Fruit fly (Drosophila melanogaster) S2 (cell line): ENCODE data around the gene CG44532.

Experiments used
- CG8478 ChIP-seq: fragments of >200 bp; optimal IDR thresholded peaks from 2 replicates; lab custom pipeline; 2018
- CTCF ChIP-seq, 2 experiments: fragments of >200 bp; optimal IDR thresholded peaks; 2 replicates each; lab custom pipeline; 2018

CG44532 gene

DNA sequence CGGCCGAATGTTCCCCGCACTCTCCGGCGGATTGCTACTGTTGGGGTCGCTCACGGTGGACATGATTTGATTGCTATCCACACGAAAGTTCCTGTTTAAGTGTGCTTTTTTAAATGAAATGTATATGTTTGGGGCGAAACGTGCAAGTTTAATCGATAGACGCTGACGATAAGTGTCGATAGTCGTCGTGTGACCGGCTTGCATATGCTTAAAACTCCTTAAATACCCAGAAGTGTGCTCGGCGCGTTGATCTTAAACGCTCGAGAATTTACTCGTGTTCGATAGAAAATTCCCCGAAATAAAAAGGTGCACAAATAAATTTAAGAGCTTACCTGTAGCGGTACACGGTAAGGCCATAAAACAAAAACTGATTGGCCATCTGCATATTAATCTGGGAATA, at the start of gene CG44532, which contains the start of gene Zpr1:
Gene CG44532, plus strand, starts transcription at position 181 of the 400 bp plus-strand sequence.
Gene Zpr1, minus strand, starts transcription at position 179 of the 400 bp plus-strand sequence.
- TF ChIP-seq CG8478 (lab: Kevin White, UChicago) (no peak), CTCF (optimal IDR thresholded peaks at IDR 0.05; lab: Kevin White, UChicago) (no peak)

DNA sequence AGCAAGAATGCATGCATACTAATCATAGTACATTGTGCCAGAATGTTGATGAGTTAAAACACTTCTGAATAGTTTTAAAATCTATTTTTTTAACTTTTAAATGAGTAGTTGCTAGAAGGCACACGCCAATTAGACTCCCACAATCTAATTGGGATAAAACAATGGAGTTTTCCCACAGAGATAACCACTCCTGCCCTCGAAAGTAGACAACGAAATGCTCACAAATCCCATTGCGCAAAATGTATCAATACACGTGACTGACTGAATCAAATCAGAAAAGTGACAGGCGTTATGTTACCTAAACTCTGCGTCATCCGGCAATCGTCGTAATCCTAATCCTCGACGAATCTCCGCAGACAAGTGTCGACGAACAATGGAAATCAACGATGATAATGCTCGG, 44.1 kb upstream of the CG44532 start:
- TF ChIP-seq CTCF (optimal IDR thresholded peaks at IDR 0.05; lab: Kevin White, UChicago): no peak
- TF ChIP-seq CG8478 (lab: Kevin White, UChicago): no peak

DNA sequence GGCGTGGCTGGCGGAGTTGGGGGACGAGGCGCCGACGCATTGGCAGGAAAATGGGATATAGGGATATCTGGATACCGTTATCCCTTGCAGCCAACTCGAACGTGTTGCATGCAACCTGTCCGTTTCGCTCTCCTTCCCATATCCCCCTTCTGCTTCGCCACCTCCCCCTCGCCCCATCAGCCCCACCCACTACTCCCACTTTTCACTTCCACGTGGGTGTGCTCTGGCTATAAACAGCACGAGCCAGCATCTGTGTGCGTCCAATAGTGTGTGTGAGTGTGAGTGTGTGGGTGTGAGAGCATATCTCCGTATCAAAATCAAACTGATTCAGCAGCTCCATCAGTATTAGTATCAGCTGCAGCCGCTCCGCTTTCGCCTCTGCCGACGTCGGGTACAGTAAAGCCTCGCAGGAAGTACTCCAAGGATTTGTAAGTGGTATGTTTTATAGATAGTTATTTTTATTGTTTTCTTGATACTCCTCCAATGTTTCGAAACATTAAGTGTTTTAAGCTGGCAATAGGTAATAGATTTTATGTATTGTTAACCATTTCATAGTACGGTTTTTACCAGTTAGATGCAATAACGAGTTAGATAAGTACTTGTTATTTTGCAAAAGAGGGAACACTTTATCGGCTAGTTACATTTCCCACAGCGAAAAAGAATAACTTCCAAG, 42.8 kb upstream of the CG44532 start:
- no peak for TF ChIP-seq CG8478 (lab: Kevin White, UChicago)
- TF ChIP-seq CTCF (optimal IDR thresholded peaks at IDR 0.05; lab: Kevin White, UChicago): no peak

DNA sequence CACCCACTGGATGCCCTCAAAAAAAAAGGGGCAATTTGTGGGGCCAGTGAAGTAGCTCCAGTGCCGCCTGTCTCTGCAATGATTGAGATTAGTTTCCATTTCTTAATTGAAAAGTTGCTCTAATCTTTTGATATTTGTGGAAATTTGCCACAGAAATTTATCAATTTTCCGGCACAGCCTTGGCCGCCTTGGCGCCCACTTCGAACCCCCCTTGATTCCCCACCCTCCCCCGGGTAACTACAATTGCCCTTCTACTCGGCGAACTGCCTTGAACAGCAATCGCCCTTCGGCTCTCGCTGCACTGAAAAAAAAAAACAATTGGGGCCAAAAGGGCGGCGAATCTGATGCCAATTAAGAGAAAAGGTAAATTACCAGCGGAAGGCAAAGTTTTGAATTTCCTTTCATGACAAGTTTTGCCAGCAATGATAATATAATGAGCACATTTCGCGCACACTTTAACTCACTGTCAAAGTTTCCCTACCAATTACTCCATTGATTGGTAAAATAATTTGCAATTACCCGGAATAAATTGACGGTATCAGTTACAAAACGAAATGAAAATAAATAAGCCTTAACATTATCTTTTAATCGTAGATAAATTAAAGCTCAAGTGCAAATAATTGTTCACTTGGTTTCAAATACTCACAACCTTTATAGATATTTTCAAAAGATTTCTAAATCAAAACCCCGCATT, 42.1 kb upstream of the CG44532 start:
- TF ChIP-seq CG8478 (lab: Kevin White, UChicago): no peak
- no peak for TF ChIP-seq CTCF (optimal IDR thresholded peaks at IDR 0.05; lab: Kevin White, UChicago)

DNA sequence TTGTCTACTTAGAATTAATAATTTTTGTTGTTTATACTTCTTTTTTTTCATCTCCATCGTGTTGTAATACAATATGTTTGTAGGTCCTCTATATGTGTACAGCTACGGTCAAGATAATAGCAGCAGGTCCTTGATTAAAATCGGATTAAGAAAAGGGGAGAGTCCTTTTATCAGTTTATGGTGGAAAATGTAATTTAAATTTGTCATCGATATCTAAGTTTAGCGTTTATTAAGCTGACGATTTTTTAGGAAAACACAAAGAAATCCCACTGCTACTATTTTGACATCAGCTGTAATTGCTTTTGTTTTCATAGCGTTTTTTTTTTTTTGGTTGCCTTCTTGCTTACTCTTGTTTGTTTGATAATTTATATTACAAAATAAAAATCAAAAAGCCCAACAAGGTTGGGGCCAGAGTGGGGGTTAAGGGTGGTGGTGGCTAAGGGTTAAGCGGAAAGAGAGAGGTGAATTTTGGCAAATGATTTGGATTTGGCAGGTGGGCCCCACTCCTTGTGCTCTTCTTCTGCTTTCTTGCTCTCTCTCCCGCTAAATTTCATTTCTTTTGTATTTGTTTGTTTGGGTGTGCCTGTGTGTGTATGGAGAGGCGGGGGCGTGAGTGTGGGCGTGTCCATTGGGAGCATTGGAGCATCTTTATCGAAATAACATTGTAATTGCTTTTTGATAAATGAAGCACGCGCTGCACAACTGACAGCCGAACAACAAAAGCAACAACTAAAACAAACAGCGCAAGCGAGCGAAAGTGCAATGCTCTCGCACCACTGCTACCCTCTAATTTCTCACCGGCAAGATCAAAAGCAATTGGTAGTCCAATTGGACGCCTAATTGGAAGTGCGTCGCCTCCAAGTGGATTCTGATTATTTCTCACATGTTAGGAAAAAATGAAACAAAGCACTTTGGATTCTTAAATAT, 40.8 kb upstream of the CG44532 start:
- TF ChIP-seq CTCF (optimal IDR thresholded peaks at IDR 0.05; lab: Kevin White, UChicago) (no peak), CG8478 (lab: Kevin White, UChicago) (no peak)

dm6 chrX:9122492-9122891, 39.4 kb upstream of the CG44532 start:
- TF ChIP-seq CTCF (optimal IDR thresholded peaks at IDR 0.05; lab: Kevin White, UChicago) (no peak), CG8478 (lab: Kevin White, UChicago) (no peak)

dm6 chrX:9127264-9128011, 34.5 kb upstream of the CG44532 start:
- no peak for TF ChIP-seq CTCF (optimal IDR thresholded peaks at IDR 0.05; lab: Kevin White, UChicago)
- TF ChIP-seq CG8478 (lab: Kevin White, UChicago): no peak

- TF ChIP-seq CG8478 (lab: Kevin White, UChicago) (no peak), CTCF (optimal IDR thresholded peaks at IDR 0.05; lab: Kevin White, UChicago) (no peak)
These were observed 33.9 kb upstream of the CG44532 start for dm6 chrX:9128012-9128280.

DNA sequence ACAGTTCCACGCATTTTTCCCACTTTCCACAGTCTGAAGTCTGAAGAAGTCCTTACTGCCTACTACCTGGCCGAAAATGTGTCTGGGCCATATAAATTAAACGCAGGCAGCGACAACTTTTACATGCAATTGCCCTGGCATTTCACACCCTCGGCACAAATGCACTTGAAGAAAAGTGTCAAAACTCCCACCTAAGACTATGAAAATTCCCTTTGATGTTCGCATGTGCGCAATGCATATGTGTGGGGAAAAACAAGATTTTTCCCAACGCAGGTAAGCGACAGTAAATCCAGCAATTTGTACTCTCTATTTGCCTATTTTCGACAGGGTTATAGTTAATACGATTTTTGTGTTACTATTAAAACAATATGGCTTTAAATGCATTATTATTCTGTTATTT, 32.5 kb upstream of the CG44532 start:
- no peak for TF ChIP-seq CTCF (optimal IDR thresholded peaks at IDR 0.05; lab: Kevin White, UChicago)
- no peak for TF ChIP-seq CG8478 (lab: Kevin White, UChicago)

dm6 chrX:9130243-9130642, 31.6 kb upstream of the CG44532 start:
- no peak for TF ChIP-seq CG8478 (lab: Kevin White, UChicago)

- no peak for TF ChIP-seq CTCF (optimal IDR thresholded peaks at IDR 0.05; lab: Kevin White, UChicago)
- no peak for TF ChIP-seq CG8478 (lab: Kevin White, UChicago)
These were observed 30.4 kb upstream of the CG44532 start for dm6 chrX:9131523-9131922.

DNA sequence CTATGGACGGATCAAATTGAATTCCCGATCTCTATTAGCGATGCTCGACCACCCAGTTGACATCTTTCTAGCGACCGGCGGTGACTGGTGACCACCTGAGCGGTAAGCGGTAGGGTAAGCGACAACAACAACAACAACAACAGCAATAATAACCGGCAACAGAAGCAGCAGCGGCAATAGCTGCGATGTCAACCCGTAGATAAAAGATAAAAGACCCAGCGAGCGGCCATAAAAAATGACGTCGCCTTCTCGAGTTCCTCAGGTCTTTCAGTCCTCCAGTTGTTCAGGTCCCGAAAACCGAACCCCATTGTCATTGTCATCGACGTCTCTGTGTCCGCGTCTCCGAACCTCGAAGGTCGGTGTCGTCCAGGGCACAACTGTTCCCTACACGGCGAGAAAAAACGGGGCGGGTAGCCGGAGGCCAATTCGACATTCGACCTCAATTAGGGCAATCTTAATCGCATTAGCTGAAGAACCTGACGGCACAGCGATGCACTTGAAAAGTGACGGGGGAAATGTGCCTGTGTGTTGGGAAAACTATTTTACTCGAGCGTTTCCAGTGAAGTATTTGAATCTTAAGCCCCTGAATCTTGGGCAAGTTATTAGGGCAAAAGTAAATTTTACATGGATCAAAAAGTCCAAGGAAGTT, 29.2 kb upstream of the CG44532 start:
- TF ChIP-seq CTCF (optimal IDR thresholded peaks at IDR 0.05; lab: Kevin White, UChicago): no peak

DNA sequence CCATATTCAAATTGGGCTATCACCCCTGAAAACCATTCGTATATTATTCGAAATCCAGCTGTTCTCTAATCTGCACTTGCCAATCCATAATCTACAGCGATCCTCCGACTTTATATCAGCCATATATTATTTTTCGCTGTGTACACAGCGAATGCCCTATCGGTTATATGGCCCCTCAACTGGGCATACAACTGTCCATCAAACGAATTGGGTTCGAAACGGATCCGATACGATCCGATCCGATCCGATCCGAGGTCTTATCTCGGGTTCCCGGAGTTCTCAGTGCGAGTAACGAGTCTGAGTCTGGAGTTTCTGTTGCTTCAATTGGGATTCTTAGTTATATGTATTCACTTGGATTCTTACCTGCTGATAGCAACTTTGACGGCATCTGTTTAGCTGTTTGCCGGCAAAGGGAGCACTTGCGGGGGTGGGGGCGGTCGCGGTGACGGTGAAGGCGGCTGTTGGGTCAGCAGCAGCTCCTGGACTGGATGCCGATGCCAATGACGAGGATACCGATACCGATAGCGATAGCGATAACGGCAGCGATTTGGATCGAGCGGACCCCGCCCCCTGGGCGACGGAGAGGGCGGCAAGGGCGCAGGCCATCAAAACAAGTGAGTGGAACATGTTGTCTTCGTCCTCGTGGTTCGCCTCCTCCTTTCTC, 28.2 kb upstream of the CG44532 start:
- TF ChIP-seq CG8478 (lab: Kevin White, UChicago): no peak
